Worm (Caenorhabditis elegans) whole organism, dauer: Measurements from ENCODE around the gene Y41C4A.6.

Experiments used
- unc-62 ChIP-seq: sonication (generic microtip); optimal IDR thresholded peaks from 2 replicates; lab custom pipeline; 2017; ENCODE audit warnings: missing biosample characterization, missing genetic modification reagents, missing genetic modification characterization

Gene Y41C4A.6

DNA sequence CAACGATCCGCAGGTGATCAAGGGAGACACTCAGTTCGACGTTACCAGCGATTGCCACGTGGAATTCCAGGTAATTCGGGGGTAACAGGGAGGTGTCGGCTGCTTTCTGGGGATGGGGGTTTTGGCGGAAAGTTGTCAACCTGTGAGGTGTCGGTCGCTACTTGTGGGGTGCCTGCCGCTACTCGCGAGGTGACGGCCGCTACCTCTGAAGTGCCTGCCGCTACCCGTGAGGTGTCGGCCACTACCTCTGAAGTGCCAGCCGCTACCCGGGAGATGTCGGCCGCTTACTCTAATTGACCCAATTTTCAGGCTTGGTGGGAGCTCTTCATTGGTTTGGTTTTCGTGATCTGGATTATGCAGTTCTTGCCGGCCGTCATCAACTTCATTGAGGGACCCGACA lies 34.5 kb downstream of the Y41C4A.6 start:
- no peak for TF ChIP-seq unc-62 (GFP tag; lab: Kevin White, UChicago)

DNA sequence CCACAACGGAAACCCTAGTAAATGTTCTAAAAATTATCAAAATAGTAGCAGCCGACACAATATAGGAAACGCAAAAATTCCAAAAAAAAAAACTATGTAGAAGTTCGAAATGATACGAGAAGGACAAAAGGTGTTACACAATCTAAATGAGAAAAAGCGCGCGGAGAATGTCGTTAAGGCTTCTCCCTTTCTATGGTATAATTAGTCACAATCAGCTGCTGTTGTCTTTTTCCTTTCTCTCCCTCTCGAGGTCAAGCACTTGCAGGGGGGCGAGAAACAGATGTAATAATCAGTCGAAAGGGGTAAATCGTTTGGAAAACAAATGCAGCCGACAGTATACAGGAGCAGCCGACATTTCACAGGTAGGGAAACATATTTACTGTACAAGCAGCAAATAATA lies 35.1 kb downstream of the Y41C4A.6 start:
- no peak for TF ChIP-seq unc-62 (GFP tag; lab: Kevin White, UChicago)

DNA sequence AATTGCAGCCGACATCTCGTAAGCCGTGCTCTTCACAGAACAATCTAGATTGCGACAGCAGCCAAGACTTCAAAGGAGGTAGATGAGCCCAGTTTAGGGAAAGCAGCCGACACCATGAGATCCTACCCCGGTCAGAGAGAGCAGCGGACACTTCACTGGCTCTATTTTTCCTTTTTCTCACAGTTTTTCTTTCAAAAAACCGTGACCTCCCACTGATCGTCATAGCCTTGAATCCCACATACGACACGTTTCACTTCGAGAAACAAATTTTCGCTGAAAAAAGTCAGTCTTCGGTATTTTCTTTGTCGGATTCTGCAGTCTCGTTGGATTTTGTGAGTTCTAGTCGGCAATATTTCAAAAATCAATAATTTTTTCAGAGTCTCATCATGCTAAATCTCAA lies 35.7 kb downstream of the Y41C4A.6 start, which contains the start of gene Y41C4A.21:
Y41C4A.21 (plus strand) TSS at position 301 of the 400 bp plus-strand sequence.
- TF ChIP-seq unc-62 (GFP tag; lab: Kevin White, UChicago) = no peak

DNA sequence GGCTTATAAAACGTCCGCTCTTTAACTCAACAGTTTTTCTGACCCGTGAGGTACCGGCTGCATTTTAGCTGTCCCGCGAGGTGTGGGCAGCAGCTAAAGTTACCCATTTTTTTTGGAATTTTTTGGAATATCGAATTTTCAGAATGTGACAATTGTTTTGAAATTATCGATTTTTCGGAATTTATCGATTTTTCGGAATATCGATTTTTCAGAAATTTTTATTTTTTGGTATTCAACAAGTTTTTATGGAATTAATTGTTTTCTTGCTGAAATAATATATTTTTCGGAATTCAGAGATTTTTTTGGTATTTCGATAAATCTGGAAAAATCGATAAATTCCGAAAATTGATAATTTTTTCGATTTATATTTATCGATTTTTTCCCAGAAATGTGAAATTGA lies 36.6 kb downstream of the Y41C4A.6 start:
- no peak for TF ChIP-seq unc-62 (GFP tag; lab: Kevin White, UChicago)

DNA sequence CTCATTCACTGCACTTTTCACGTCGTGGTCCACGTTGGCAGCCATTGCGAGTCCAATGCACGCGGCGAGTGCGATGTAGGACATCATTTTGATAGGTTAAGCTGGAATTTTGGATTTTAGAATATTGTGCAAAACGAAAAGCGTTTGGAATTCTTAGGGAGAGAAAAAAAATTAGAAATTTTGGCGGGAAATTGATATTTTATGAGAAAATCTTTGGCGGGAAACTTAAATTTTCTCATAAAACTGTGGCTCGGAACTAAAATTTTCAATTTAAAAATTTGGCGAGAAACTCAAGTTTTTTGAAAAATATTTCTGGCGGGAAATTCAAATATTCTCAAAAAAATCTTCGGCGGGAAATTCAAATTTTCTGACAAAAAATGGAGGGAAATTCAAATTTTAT lies 41.2 kb downstream of the Y41C4A.6 start, which contains the start of gene sup-1:
sup-1 (minus strand) TSS at position 101 of the 400 bp plus-strand sequence.
- no peak for TF ChIP-seq unc-62 (GFP tag; lab: Kevin White, UChicago)

DNA sequence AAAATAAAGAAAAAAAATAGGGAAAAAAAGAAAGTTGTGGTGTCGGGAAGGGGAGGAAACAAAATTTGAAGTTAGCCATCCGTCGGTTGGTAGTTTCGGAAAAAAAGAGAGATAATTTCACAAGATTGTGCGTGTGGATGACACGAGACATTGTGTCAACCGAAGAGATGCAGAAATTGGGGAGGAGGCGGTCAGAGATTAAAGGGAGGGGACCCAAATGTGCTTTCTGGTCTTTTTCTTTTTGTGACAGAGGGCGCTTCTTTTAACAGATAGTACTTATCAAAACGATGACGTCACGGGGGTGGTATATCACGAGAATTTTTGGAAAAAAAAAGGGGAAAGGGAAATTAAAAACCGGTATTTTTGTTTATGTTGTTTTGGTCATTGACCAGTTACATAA lies 42.1 kb downstream of the Y41C4A.6 start:
- no peak for TF ChIP-seq unc-62 (GFP tag; lab: Kevin White, UChicago)

DNA sequence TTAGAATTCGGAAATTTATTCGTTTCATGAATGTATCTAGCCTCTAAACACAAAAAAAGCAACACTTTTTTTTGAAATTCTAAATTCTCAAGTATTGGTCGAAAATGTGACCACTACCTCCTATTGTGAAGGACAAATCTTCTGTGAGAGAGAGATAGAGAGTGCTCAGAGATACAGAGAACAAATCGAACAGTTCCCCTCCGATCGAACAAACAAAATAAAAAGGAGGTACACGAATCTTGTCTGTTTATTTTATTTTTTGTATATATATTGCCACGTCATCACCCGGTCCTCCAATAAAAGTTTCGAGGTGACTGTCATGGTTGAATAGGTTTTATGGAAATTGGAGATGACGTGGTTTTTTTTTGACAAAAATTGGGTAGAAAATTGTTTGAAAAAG lies 44.5 kb downstream of the Y41C4A.6 start:
- TF ChIP-seq unc-62 (GFP tag; lab: Kevin White, UChicago) = no peak

DNA sequence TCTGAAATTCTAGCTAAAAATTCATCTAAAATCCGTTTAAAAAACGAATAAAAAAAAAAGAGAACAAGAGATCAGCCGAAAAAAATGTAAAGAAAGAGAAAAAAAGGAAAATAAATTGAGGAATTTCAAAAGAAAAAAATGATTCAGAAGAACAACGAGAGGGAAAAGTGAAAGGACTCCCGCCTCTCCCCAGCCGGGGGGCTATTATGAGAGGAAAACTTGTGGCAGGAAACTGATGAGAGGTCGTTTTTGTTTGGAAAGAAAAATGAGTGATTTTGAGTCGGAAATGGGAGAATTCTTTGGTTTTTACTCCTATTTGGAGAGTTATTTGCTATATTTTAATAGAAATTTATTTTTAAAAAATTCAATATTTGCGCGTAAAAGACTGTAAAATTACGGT lies 45.8 kb downstream of the Y41C4A.6 start:
- no peak for TF ChIP-seq unc-62 (GFP tag; lab: Kevin White, UChicago)

DNA sequence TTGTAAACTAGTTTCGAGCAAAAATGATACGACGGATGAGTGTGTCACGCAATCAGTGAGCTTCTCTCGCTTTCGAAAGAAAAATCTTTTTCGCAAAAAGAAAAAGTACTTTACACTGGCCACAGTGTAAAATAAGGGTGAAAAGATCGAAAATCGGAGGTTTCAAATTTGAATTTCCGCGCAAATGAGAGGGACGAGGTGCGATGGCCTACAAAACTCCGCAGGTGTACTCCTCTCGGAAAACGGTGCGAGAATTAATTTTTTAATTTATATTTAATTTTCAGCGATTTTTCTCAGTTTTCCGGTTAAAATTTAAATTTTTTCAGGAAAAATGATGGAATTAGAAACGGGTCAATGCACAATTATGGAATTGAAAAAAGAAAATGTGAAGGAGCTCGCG lies 50.3 kb downstream of the Y41C4A.6 start, which contains the start of gene mrt-2:
mrt-2 (plus strand) TSS at position 49 of the 400 bp plus-strand sequence.
- no peak for TF ChIP-seq unc-62 (GFP tag; lab: Kevin White, UChicago)
